Worm (Caenorhabditis elegans) whole organism, young adult: ENCODE results near the gene T26G10.3.

Experiments used
- B0019.2 ChIP-seq: fragments of 200-800 bp; sonication (Bioruptor generic); conservative IDR thresholded peaks from 2 replicates; pipeline ENCODE4 v1.3.6; 2022; ENCODE audit warnings: missing genetic modification reagents, missing genetic modification characterization, missing compliant biosample characterization
- D2030.7 ChIP-seq: fragments of 200-800 bp; sonication (Bioruptor generic); IDR thresholded peaks from 2 replicates; pipeline ENCODE4 v1.3.6; 2022; ENCODE audit warnings: missing genetic modification reagents, missing genetic modification characterization, missing compliant biosample characterization
- F33H1.4 ChIP-seq: fragments of 200-800 bp; sonication (Bioruptor generic); IDR thresholded peaks from 2 replicates; pipeline ENCODE4 v1.3.6; 2022; ENCODE audit warnings: missing genetic modification reagents, missing genetic modification characterization, missing compliant biosample characterization
- F39B2.1 ChIP-seq: fragments of 200-800 bp; sonication (Bioruptor generic); IDR thresholded peaks from 2 replicates; pipeline ENCODE4 v1.3.6; 2022; ENCODE audit warnings: missing genetic modification reagents, missing genetic modification characterization, missing compliant biosample characterization
- F57C9.4 ChIP-seq: sonication (generic microtip); optimal IDR thresholded peaks from 2 replicates; lab custom pipeline; 2017; ENCODE audit warnings: mild to moderate bottlenecking, missing genetic modification characterization, missing compliant biosample characterization
- K12H6.12 ChIP-seq: fragments of 200-800 bp; sonication (Bioruptor generic); optimal IDR thresholded peaks from 2 replicates; lab custom pipeline; 2018; ENCODE audit warnings: mild to moderate bottlenecking, missing genetic modification characterization, missing compliant biosample characterization
- T26A5.8 ChIP-seq: sonication (generic microtip); optimal IDR thresholded peaks from 2 replicates; lab custom pipeline; 2016; ENCODE audit warnings: missing genetic modification characterization, missing compliant biosample characterization
- Y53G8AR.9 ChIP-seq: fragments of 200-800 bp; sonication (Bioruptor generic); conservative IDR thresholded peaks from 2 replicates; pipeline ENCODE4 v1.3.6; 2022; ENCODE audit warnings: missing genetic modification reagents, missing genetic modification characterization, missing compliant biosample characterization
- ama-1 ChIP-seq, 3 experiments: fragments of 150-350 bp in 1 of 3; sonication (generic microtip) in 2 of 3; optimal IDR thresholded peaks; 2 replicates each; lab custom pipeline; 2014 to 2018; ENCODE audit warnings: missing biosample characterization in 2 of 3, missing genetic modification characterization in 2 of 3, missing genetic modification reagents in 2 of 3
- aptf-2 ChIP-seq: fragments of 200-800 bp; sonication (Bioruptor generic); conservative IDR thresholded peaks from 2 replicates; pipeline ENCODE4 v1.3.6; 2022; ENCODE audit warnings: missing genetic modification reagents, missing genetic modification characterization, missing compliant biosample characterization
- attf-5 ChIP-seq: fragments of 200-800 bp; sonication (Bioruptor generic); optimal IDR thresholded peaks from 2 replicates; lab custom pipeline; 2018; ENCODE audit warnings: mild to moderate bottlenecking, missing genetic modification characterization, missing compliant biosample characterization
- bed-2 ChIP-seq: fragments of 200-800 bp; sonication (Bioruptor generic); IDR thresholded peaks from 2 replicates; pipeline ENCODE4 v1.3.6; 2022; ENCODE audit warnings: missing genetic modification reagents, missing genetic modification characterization, missing compliant biosample characterization
- ccch-3 ChIP-seq: fragments of 200-800 bp; sonication (Bioruptor generic); optimal IDR thresholded peaks from 2 replicates; lab custom pipeline; 2018; ENCODE audit warnings: mild to moderate bottlenecking, missing genetic modification characterization, missing compliant biosample characterization
- ceh-100 ChIP-seq: fragments of 200-800 bp; sonication (Bioruptor generic); IDR thresholded peaks from 2 replicates; pipeline ENCODE4 v1.3.6; 2022; ENCODE audit warnings: missing genetic modification reagents, missing genetic modification characterization, missing compliant biosample characterization
- dox-1 ChIP-seq: fragments of 200-800 bp; sonication (Bioruptor generic); IDR thresholded peaks from 2 replicates; pipeline ENCODE4 v1.3.6; 2022; ENCODE audit warnings: missing genetic modification reagents, missing genetic modification characterization, missing compliant biosample characterization
- dpff-1 ChIP-seq: sonication (generic microtip); optimal IDR thresholded peaks from 2 replicates; lab custom pipeline; 2017; ENCODE audit warnings: mild to moderate bottlenecking, missing genetic modification characterization, missing compliant biosample characterization
- ets-4 ChIP-seq: fragments of 200-800 bp; sonication (Bioruptor generic); optimal IDR thresholded peaks from 2 replicates; lab custom pipeline; 2018; ENCODE audit warnings: mild to moderate bottlenecking, missing genetic modification characterization, missing compliant biosample characterization
- gei-17 ChIP-seq: fragments of 200-800 bp; sonication (Bioruptor generic); optimal IDR thresholded peaks from 2 replicates; lab custom pipeline; 2018; ENCODE audit warnings: mild to moderate bottlenecking, missing genetic modification characterization, missing compliant biosample characterization
- him-1 ChIP-seq: sonication (generic microtip); optimal IDR thresholded peaks from 2 replicates; lab custom pipeline; 2016; ENCODE audit warnings: missing genotype, missing genetic modification reagents, missing genetic modification characterization, missing compliant biosample characterization
- hlh-26 ChIP-seq: fragments of 200-800 bp; sonication (Bioruptor generic); conservative IDR thresholded peaks from 2 replicates; pipeline ENCODE4 v1.3.6; 2022; ENCODE audit warnings: missing genetic modification reagents, missing genetic modification characterization, missing compliant biosample characterization
- hmg-1.2 ChIP-seq: fragments of 200-800 bp; sonication (Bioruptor generic); IDR thresholded peaks from 2 replicates; pipeline ENCODE4 v1.3.6; 2022; ENCODE audit warnings: missing genetic modification reagents, missing genetic modification characterization, missing compliant biosample characterization
- hmg-20 ChIP-seq: fragments of 200-800 bp; sonication (Bioruptor generic); IDR thresholded peaks from 2 replicates; pipeline ENCODE4 v1.3.6; 2022; ENCODE audit warnings: missing genetic modification reagents, missing genetic modification characterization, missing compliant biosample characterization
- hsf-1 ChIP-seq: fragments of 200-800 bp; sonication (Bioruptor generic); IDR thresholded peaks from 2 replicates; pipeline ENCODE4 v1.3.6; 2022; ENCODE audit warnings: missing genetic modification reagents, missing genetic modification characterization, missing compliant biosample characterization
- lag-1 ChIP-seq: fragments of 200-800 bp; sonication (Bioruptor generic); IDR thresholded peaks from 2 replicates; pipeline ENCODE4 v1.3.6; 2022; ENCODE audit warnings: missing genetic modification reagents, missing genetic modification characterization, missing compliant biosample characterization
- lin-26 ChIP-seq: fragments of 200-800 bp; sonication (Bioruptor generic); IDR thresholded peaks from 2 replicates; pipeline ENCODE4 v1.3.6; 2022; ENCODE audit warnings: missing genetic modification reagents, missing genetic modification characterization, missing compliant biosample characterization
- lin-35 ChIP-seq, 3 experiments: fragments of 150-350 bp in 2 of 3; sonication (generic microtip) in 1 of 3; optimal IDR thresholded peaks; 2 replicates each; lab custom pipeline; 2014 to 2018; ENCODE audit warnings: missing biosample characterization in 3 of 3, missing genetic modification characterization in 3 of 3, missing genetic modification reagents in 3 of 3
- lin-54 ChIP-seq: fragments of 200-800 bp; sonication (Bioruptor generic); optimal IDR thresholded peaks from 2 replicates; lab custom pipeline; 2018; ENCODE audit warnings: mild to moderate bottlenecking, missing genetic modification characterization, missing compliant biosample characterization
- lir-1 ChIP-seq: fragments of 200-800 bp; sonication (Bioruptor generic); conservative IDR thresholded peaks from 2 replicates; pipeline ENCODE4 v1.3.6; 2022; ENCODE audit warnings: missing genetic modification reagents, missing genetic modification characterization, missing compliant biosample characterization
- lsl-1 ChIP-seq: fragments of 200-800 bp; sonication (Bioruptor generic); optimal IDR thresholded peaks from 2 replicates; lab custom pipeline; 2018; ENCODE audit warnings: mild to moderate bottlenecking, missing genetic modification characterization, moderate library complexity, missing compliant biosample characterization
- madf-3 ChIP-seq: fragments of 200-800 bp; sonication (Bioruptor generic); IDR thresholded peaks from 2 replicates; pipeline ENCODE4 v1.3.6; 2022; ENCODE audit warnings: missing genetic modification reagents, missing genetic modification characterization, missing compliant biosample characterization
- pbrm-1 ChIP-seq: fragments of 200-800 bp; sonication (Bioruptor generic); IDR thresholded peaks from 2 replicates; pipeline ENCODE4 v1.3.6; 2022; ENCODE audit warnings: missing genetic modification reagents, missing genetic modification characterization, missing compliant biosample characterization
- rec-8 ChIP-seq, 2 experiments: sonication (generic microtip); optimal IDR thresholded peaks; 2 replicates each; lab custom pipeline; 2016; ENCODE audit warnings: mild to moderate bottlenecking in 2 of 2, missing genetic modification characterization in 2 of 2, missing genetic modification reagents in 2 of 2, missing genotype in 2 of 2, missing biosample characterization in 1 of 2, missing compliant biosample characterization in 1 of 2, moderate library complexity in 1 of 2
- repo-1 ChIP-seq: sonication (generic microtip); optimal IDR thresholded peaks from 2 replicates; lab custom pipeline; 2017; ENCODE audit warnings: mild to moderate bottlenecking, missing genetic modification characterization, missing compliant biosample characterization
- sea-2 ChIP-seq: fragments of 200-800 bp; sonication (Bioruptor generic); IDR thresholded peaks from 2 replicates; pipeline ENCODE4 v1.3.6; 2022; ENCODE audit warnings: missing genetic modification characterization, missing compliant biosample characterization
- snpc-4 ChIP-seq, 5 experiments: fragments of 150-350 bp in 1 of 5; sonication (generic microtip) in 4 of 5; optimal IDR thresholded peaks; 2 replicates each; lab custom pipeline; 2014 to 2018; ENCODE audit warnings: missing genetic modification characterization in 5 of 5, missing biosample characterization in 3 of 5, antibody characterized with exemption in 2 of 5, mild to moderate bottlenecking in 2 of 5, missing compliant biosample characterization in 2 of 5, missing genotype in 2 of 5, moderate library complexity in 2 of 5, missing genetic modification reagents in 1 of 5
- tlf-1 ChIP-seq: fragments of 200-800 bp; sonication (Bioruptor generic); optimal IDR thresholded peaks from 2 replicates; lab custom pipeline; 2018; ENCODE audit warnings: mild to moderate bottlenecking, missing genetic modification characterization, missing compliant biosample characterization
- zfh-2 ChIP-seq: fragments of 200-800 bp; sonication (Bioruptor generic); conservative IDR thresholded peaks from 2 replicates; pipeline ENCODE4 v1.3.6; 2022; ENCODE audit warnings: missing genetic modification reagents, missing genetic modification characterization, missing compliant biosample characterization
- zim-3 ChIP-seq: sonication (generic microtip); optimal IDR thresholded peaks from 2 replicates; lab custom pipeline; 2017; ENCODE audit warnings: mild to moderate bottlenecking, missing genetic modification characterization, moderate library complexity, missing compliant biosample characterization
- ztf-25 ChIP-seq: fragments of 200-800 bp; sonication (Bioruptor generic); IDR thresholded peaks from 2 replicates; pipeline ENCODE4 v1.3.6; 2022; ENCODE audit warnings: missing genetic modification reagents, missing genetic modification characterization, missing compliant biosample characterization

T26G10.3 gene

ce11 chrIII:9390924-9391323 is 22.3 kb downstream of the T26G10.3 start (continued):
- TF ChIP-seq zfh-2 (0 out of 2 replicates have a peak, but pooled peaks have one; percentile 30), lin-54 (GFP tag; lab: Kevin White, UChicago) (peak; percentile 59), lag-1 (no peak), ztf-25 (GFP tag; lab: Robert Waterston, UW) (no peak), lir-1 (GFP tag; lab: Robert Waterston, UW) (no peak), zim-3 (tag; lab: Kevin White, UChicago) (no peak), B0019.2 (no peak), him-1 (no peak), ccch-3 (GFP tag; lab: Kevin White, UChicago) (no peak), hmg-20 (GFP tag; lab: Robert Waterston, UW) (no peak), D2030.7 (GFP tag; lab: Robert Waterston, UW) (peak; percentile 31; the same call in 1 of the 2 replicates), tlf-1 (peak; percentile 22), Y53G8AR.9 (GFP tag; lab: Robert Waterston, UW) (peak; percentile 79), hlh-26 (no peak), hsf-1 (peak; percentile 73; the same call in 1 of the 2 replicates), madf-3 (GFP tag; lab: Robert Waterston, UW) (peak; percentile 48; the same call in 1 of the 2 replicates), attf-5 (GFP tag; lab: Kevin White, UChicago) (no peak), rec-8 (tag; optimal IDR thresholded peaks at IDR 0.05; lab: Kevin White, UChicago) (no peak), lsl-1 (GFP tag; lab: Kevin White, UChicago) (no peak)

- TF ChIP-seq aptf-2 (GFP tag; lab: Robert Waterston, UW) (0 out of 2 replicates have a peak, but pooled peaks have one; percentile 32), sea-2 (GFP tag; lab: Robert Waterston, UW) (no peak), F39B2.1 (no peak), dpff-1 (tag; lab: Kevin White, UChicago) (no peak), ama-1 (optimal IDR thresholded peaks at IDR 0.05; lab: Kevin White, UChicago) (no peak), ama-1 (GFP tag; optimal IDR thresholded peaks at IDR 0.05; lab: Kevin White, UChicago) (no peak), K12H6.12 (tag; lab: Kevin White, UChicago) (no peak), dox-1 (GFP tag; lab: Robert Waterston, UW) (no peak)
These were observed 23.2 kb downstream of the T26G10.3 start, which contains the start of gene slc-17.2 for ce11 chrIII:9390007-9390406. Gene slc-17.2, minus strand, starts transcription at chrIII:9390107.

- no peak for TF ChIP-seq tlf-1
These were observed 27.7 kb downstream of the T26G10.3 start, which contains the start of gene C38C10.3 for ce11 chrIII:9385543-9385942. Gene C38C10.3, minus strand, starts transcription at chrIII:9385643.

ce11 chrIII:9383496-9383895 is 29.7 kb downstream of the T26G10.3 start, which contains the start of gene tkr-1:
Gene tkr-1, plus strand, starts transcription at chrIII:9383796.
- TF ChIP-seq ets-4 (no peak), hmg-1.2 (no peak), lin-26 (no peak), sea-2 (GFP tag; lab: Robert Waterston, UW) (no peak), ama-1 (optimal IDR thresholded peaks at IDR 0.05; lab: Kevin White, UChicago) (no peak), ama-1 (GFP tag; optimal IDR thresholded peaks at IDR 0.05; lab: Kevin White, UChicago) (no peak), K12H6.12 (tag; lab: Kevin White, UChicago) (no peak)

- TF ChIP-seq lin-26 (no peak), ceh-100 (GFP tag; lab: Robert Waterston, UW) (no peak), lin-35 (GFP tag; optimal IDR thresholded peaks at IDR 0.05; lab: Kevin White, UChicago) (no peak), snpc-4 (GFP tag; optimal IDR thresholded peaks at IDR 0.05; lab: Kevin White, UChicago) (no peak), snpc-4 (tag; optimal IDR thresholded peaks at IDR 0.05; lab: Kevin White, UChicago) (no peak), sea-2 (GFP tag; lab: Robert Waterston, UW) (no peak), gei-17 (no peak), pbrm-1 (no peak), F39B2.1 (no peak), T26A5.8 (no peak), F57C9.4 (tag; lab: Kevin White, UChicago) (no peak), zfh-2 (no peak), hlh-26 (no peak), bed-2 (GFP tag; lab: Robert Waterston, UW) (no peak), ets-4 (no peak), repo-1 (tag; lab: Kevin White, UChicago) (no peak), F33H1.4 (GFP tag; lab: Robert Waterston, UW) (no peak)
These were observed 36.5 kb downstream of the T26G10.3 start for ce11 chrIII:9376701-9377100.
